Fruit fly (Drosophila melanogaster) whole organism, embryonic: Measurements from ENCODE around the gene CG3777.
A peak's percentile ranks its signal among the peaks of the same experiment; 100 is the strongest.

ENCODE experiments used
- Asciz ChIP-seq: fragments of 200-800 bp; sonication (Bioruptor generic); optimal IDR thresholded peaks from 2 replicates; lab custom pipeline; 2017; ENCODE audit warnings: missing biosample characterization, mild to moderate bottlenecking, missing genetic modification characterization, missing genetic modification reagents
- CG10209 ChIP-seq: fragments of 200-800 bp; sonication (Bioruptor generic); optimal IDR thresholded peaks from 3 replicates; lab custom pipeline; 2017; ENCODE audit warnings: missing biosample characterization, mild to moderate bottlenecking, missing genetic modification characterization, missing genetic modification reagents
- CG10321 ChIP-seq: fragments of 200-800 bp; sonication (Bioruptor generic); IDR thresholded peaks from 2 replicates; pipeline ENCODE4 v1.3.6; 2022; ENCODE audit warnings: missing biosample characterization, missing genetic modification characterization
- CG11504 ChIP-seq: fragments of 200-800 bp; sonication (Bioruptor generic); optimal IDR thresholded peaks from 3 replicates; lab custom pipeline; 2019; ENCODE audit warnings: missing biosample characterization, mild to moderate bottlenecking, missing genetic modification characterization, moderate library complexity
- CG12659 ChIP-seq: fragments of 200-800 bp; sonication (Bioruptor generic); optimal IDR thresholded peaks from 3 replicates; lab custom pipeline; 2017; ENCODE audit warnings: mild to moderate bottlenecking, missing biosample characterization, missing genetic modification reagents, missing genetic modification characterization
- CG13894 ChIP-seq: fragments of 200-800 bp; sonication (Bioruptor generic); optimal IDR thresholded peaks from 3 replicates; lab custom pipeline; 2018; ENCODE audit warnings: missing biosample characterization, mild to moderate bottlenecking, missing genetic modification characterization, moderate library complexity
- CG15011 ChIP-seq: fragments of 200-800 bp; sonication (Bioruptor generic); optimal IDR thresholded peaks from 3 replicates; lab custom pipeline; 2018; ENCODE audit warnings: missing biosample characterization, mild to moderate bottlenecking, missing genetic modification characterization
- CG15073 ChIP-seq: fragments of 200-800 bp; sonication (Bioruptor generic); optimal IDR thresholded peaks from 2 replicates; lab custom pipeline; 2016; ENCODE audit warnings: missing biosample characterization, missing genetic modification characterization
- CG15269 ChIP-seq: fragments of 200-800 bp; sonication (Bioruptor generic); optimal IDR thresholded peaks from 2 replicates; lab custom pipeline; 2018; ENCODE audit warnings: missing biosample characterization, mild to moderate bottlenecking, missing genetic modification characterization, moderate library complexity
- CG17361 ChIP-seq: fragments of 200-800 bp; sonication (Bioruptor generic); IDR thresholded peaks from 3 replicates; pipeline ENCODE4 v1.3.6; 2022; ENCODE audit warnings: missing biosample characterization, missing genetic modification characterization
- CG2120 ChIP-seq: fragments of 200-800 bp; sonication (Bioruptor generic); optimal IDR thresholded peaks from 3 replicates; lab custom pipeline; 2016; ENCODE audit warnings: missing biosample characterization, missing genetic modification characterization
- CG2199 ChIP-seq: fragments of 200-800 bp; sonication (Bioruptor generic); IDR thresholded peaks from 3 replicates; pipeline ENCODE4 v1.3.6; 2022; ENCODE audit warnings: missing biosample characterization, missing genetic modification characterization
- CG2678 ChIP-seq: fragments of 200-800 bp; sonication (Bioruptor generic); optimal IDR thresholded peaks from 3 replicates; lab custom pipeline; 2019; ENCODE audit warnings: missing biosample characterization, mild to moderate bottlenecking, missing genetic modification characterization, moderate library complexity
- CG30403 ChIP-seq: fragments of 200-800 bp; sonication (Bioruptor generic); optimal IDR thresholded peaks from 3 replicates; lab custom pipeline; 2016; ENCODE audit warnings: missing biosample characterization, missing genetic modification characterization
- CG32767 ChIP-seq: fragments of 200-800 bp; sonication (Bioruptor generic); IDR thresholded peaks from 2 replicates; pipeline ENCODE4 v1.3.6; 2022; ENCODE audit warnings: missing biosample characterization, missing genetic modification characterization
- CG4360 ChIP-seq: fragments of 200-800 bp; sonication (Bioruptor generic); IDR thresholded peaks from 2 replicates; pipeline ENCODE4 v1.3.6; 2022; ENCODE audit warnings: missing biosample characterization, missing genetic modification characterization
- CG6175 ChIP-seq: fragments of 200-800 bp; sonication (Bioruptor generic); IDR thresholded peaks from 3 replicates; pipeline ENCODE4 v1.3.6; 2022; ENCODE audit warnings: missing biosample characterization, missing genetic modification characterization
- CG6272 ChIP-seq: fragments of 200-800 bp; sonication (Bioruptor generic); IDR thresholded peaks from 2 replicates; pipeline ENCODE4 v1.3.6; 2022; ENCODE audit warnings: missing biosample characterization, missing genetic modification characterization
- CG6791 ChIP-seq: fragments of 200-800 bp; sonication (Bioruptor generic); IDR thresholded peaks from 3 replicates; pipeline ENCODE4 v1.3.6; 2022; ENCODE audit warnings: missing biosample characterization, missing genetic modification characterization; ENCODE audit not compliant: partially characterized antibody
- CG7556 ChIP-seq: fragments of 200-800 bp; sonication (Bioruptor generic); optimal IDR thresholded peaks from 2 replicates; lab custom pipeline; 2017; ENCODE audit warnings: missing biosample characterization, mild to moderate bottlenecking, missing genetic modification characterization
- CG7839 ChIP-seq: fragments of 200-800 bp; sonication (Bioruptor generic); optimal IDR thresholded peaks from 3 replicates; lab custom pipeline; 2018; ENCODE audit warnings: missing biosample characterization, mild to moderate bottlenecking, missing genetic modification characterization, moderate library complexity
- CG8290 ChIP-seq, 3 experiments: fragments of 200-800 bp; sonication (Bioruptor generic); optimal IDR thresholded peaks; 2 replicates each; lab custom pipeline; 2016 to 2019; ENCODE audit warnings: missing biosample characterization in 3 of 3, missing genetic modification characterization in 3 of 3, mild to moderate bottlenecking in 2 of 3, moderate library complexity in 1 of 3
- CG8924 ChIP-seq: fragments of 200-800 bp; optimal IDR thresholded peaks from 3 replicates; lab custom pipeline; 2019; ENCODE audit warnings: missing biosample characterization, mild to moderate bottlenecking, missing genetic modification characterization, moderate library complexity
- CG9817 ChIP-seq: fragments of 200-800 bp; sonication (Bioruptor generic); optimal IDR thresholded peaks from 2 replicates; lab custom pipeline; 2018; ENCODE audit warnings: missing biosample characterization, mild to moderate bottlenecking, missing genetic modification characterization, moderate library complexity
- D19A ChIP-seq: fragments of 200-800 bp; optimal IDR thresholded peaks from 3 replicates; lab custom pipeline; 2019; ENCODE audit warnings: missing biosample characterization, mild to moderate bottlenecking, missing genetic modification characterization, moderate library complexity
- Dip3 ChIP-seq: fragments of 200-800 bp; sonication (Bioruptor generic); optimal IDR thresholded peaks from 3 replicates; lab custom pipeline; 2016; ENCODE audit warnings: missing biosample characterization, missing genetic modification characterization
- Gug ChIP-seq: fragments of 200-800 bp; sonication (Bioruptor generic); IDR thresholded peaks from 4 replicates; pipeline ENCODE4 v1.3.6; 2022; ENCODE audit warnings: missing biosample characterization, missing genetic modification characterization
- HLH4C ChIP-seq: fragments of 200-800 bp; sonication (Bioruptor generic); IDR thresholded peaks from 3 replicates; pipeline ENCODE4 v1.3.6; 2022; ENCODE audit warnings: missing biosample characterization, missing genetic modification characterization; ENCODE audit not compliant: partially characterized antibody
- Hmr ChIP-seq: fragments of 200-800 bp; sonication (Bioruptor generic); optimal IDR thresholded peaks from 3 replicates; lab custom pipeline; 2017; ENCODE audit warnings: mild to moderate bottlenecking, missing biosample characterization, missing genetic modification reagents, missing genetic modification characterization
- Kr ChIP-seq: fragments of 200-800 bp; sonication (Bioruptor generic); optimal IDR thresholded peaks from 2 replicates; lab custom pipeline; 2017; ENCODE audit warnings: missing biosample characterization, mild to moderate bottlenecking, missing genetic modification characterization
- Med ChIP-seq: fragments of 200-800 bp; sonication (Bioruptor generic); peaks from one replicate; lab custom pipeline; 2016; ENCODE audit warnings: missing biosample characterization, missing genetic modification characterization, mild to moderate bottlenecking, inconsistent platforms, moderate library complexity
- Pdp1 ChIP-seq, 2 experiments: fragments of 200-800 bp; sonication (Bioruptor generic); optimal IDR thresholded peaks; 3 replicates each; lab custom pipeline; 2016; ENCODE audit warnings: missing biosample characterization in 2 of 2, missing genetic modification characterization in 2 of 2, mild to moderate bottlenecking in 1 of 2, moderate library complexity in 1 of 2
- Sin3A ChIP-seq: fragments of >200 bp; optimal IDR thresholded peaks from 2 replicates; lab custom pipeline; 2018
- Xrp1 ChIP-seq: fragments of 200-800 bp; sonication (Bioruptor generic); IDR thresholded peaks from 2 replicates; pipeline ENCODE4 v1.3.6; 2022; ENCODE audit warnings: missing biosample characterization, missing genetic modification characterization
- abd-A ChIP-seq: fragments of 200-800 bp; sonication (Bioruptor generic); optimal IDR thresholded peaks from 3 replicates; lab custom pipeline; 2019; ENCODE audit warnings: missing biosample characterization, mild to moderate bottlenecking, missing genetic modification characterization, moderate library complexity
- ash1 ChIP-seq: fragments of 200-800 bp; sonication (Bioruptor generic); optimal IDR thresholded peaks from 2 replicates; lab custom pipeline; 2018; ENCODE audit warnings: missing biosample characterization, mild to moderate bottlenecking, missing genetic modification characterization
- chinmo ChIP-seq: fragments of 200-800 bp; sonication (Bioruptor generic); IDR thresholded peaks from 4 replicates; pipeline ENCODE4 v1.3.6; 2022; ENCODE audit warnings: missing biosample characterization, missing genetic modification characterization; ENCODE audit not compliant: partially characterized antibody
- ewg ChIP-seq: fragments of 200-800 bp; sonication (Bioruptor generic); optimal IDR thresholded peaks from 3 replicates; lab custom pipeline; 2017; ENCODE audit warnings: mild to moderate bottlenecking, missing biosample characterization, missing genetic modification reagents, missing genetic modification characterization
- gem ChIP-seq: fragments of 200-800 bp; sonication (Bioruptor generic); optimal IDR thresholded peaks from 2 replicates; lab custom pipeline; 2019; ENCODE audit warnings: missing biosample characterization, mild to moderate bottlenecking, missing genetic modification characterization, moderate library complexity
- grn ChIP-seq: fragments of 200-800 bp; sonication (Bioruptor generic); optimal IDR thresholded peaks from 3 replicates; lab custom pipeline; 2017; ENCODE audit warnings: missing biosample characterization, missing genetic modification characterization
- ham ChIP-seq: fragments of 200-800 bp; sonication (Bioruptor generic); IDR thresholded peaks from 2 replicates; pipeline ENCODE4 v1.3.6; 2022; ENCODE audit warnings: missing biosample characterization, missing genetic modification characterization
- pfk ChIP-seq: fragments of 200-800 bp; sonication (Bioruptor generic); optimal IDR thresholded peaks from 2 replicates; lab custom pipeline; 2018; ENCODE audit warnings: missing biosample characterization, mild to moderate bottlenecking, missing genetic modification characterization, moderate library complexity
- pros ChIP-seq: fragments of 200-800 bp; sonication (Bioruptor generic); optimal IDR thresholded peaks from 3 replicates; lab custom pipeline; 2019; ENCODE audit warnings: missing biosample characterization, mild to moderate bottlenecking, missing genetic modification characterization, moderate library complexity
- rib ChIP-seq: fragments of 200-800 bp; sonication (Bioruptor generic); IDR thresholded peaks from 2 replicates; pipeline ENCODE4 v1.3.6; 2022; ENCODE audit warnings: missing biosample characterization, missing genetic modification characterization
- schlank ChIP-seq: fragments of 200-800 bp; sonication (Bioruptor generic); optimal IDR thresholded peaks from 2 replicates; lab custom pipeline; 2018; ENCODE audit warnings: missing biosample characterization, mild to moderate bottlenecking, missing genetic modification characterization
- seq ChIP-seq: fragments of 200-800 bp; sonication (Bioruptor generic); IDR thresholded peaks from 2 replicates; pipeline ENCODE4 v1.3.6; 2022; ENCODE audit warnings: missing biosample characterization, missing genetic modification characterization
- slbo ChIP-seq: fragments of 200-800 bp; sonication (Bioruptor generic); IDR thresholded peaks from 2 replicates; pipeline ENCODE4 v1.3.6; 2022; ENCODE audit warnings: missing biosample characterization, missing genetic modification characterization
- tll ChIP-seq, 2 experiments: fragments of 200-800 bp in 1 of 2; fragments of >200 bp in 1 of 2; sonication (Bioruptor generic) in 1 of 2; optimal IDR thresholded peaks; 2 replicates each; lab custom pipeline; 2017 to 2019; ENCODE audit warnings: missing biosample characterization in 2 of 2, missing genetic modification characterization in 2 of 2, mild to moderate bottlenecking in 1 of 2, moderate library complexity in 1 of 2

Gene CG3777

dm6 chrX:278370-279096, 970 bp upstream of the CG3777 start (continued):
- peak; percentile 11 for TF ChIP-seq CG11504 (tag; lab: Kevin White, UChicago)
- peak in 1 of 2 experiments; percentile 21 for TF ChIP-seq Pdp1 (GFP tag; optimal IDR thresholded peaks at IDR 0.05; lab: Kevin White, UChicago)
- TF ChIP-seq Kr (GFP tag; lab: Kevin White, UChicago) = peak; percentile 35
- peak; percentile 98 for TF ChIP-seq CG15073 (GFP tag; lab: Kevin White, UChicago)
- no peak for TF ChIP-seq HLH4C (GFP tag; lab: Robert Waterston, UW)
- TF ChIP-seq CG13894 (tag; lab: Kevin White, UChicago) = peak; percentile 30
- TF ChIP-seq Hmr = peak; percentile 40
- peak; percentile 27 for TF ChIP-seq ewg (GFP tag; lab: Kevin White, UChicago)
- no peak for TF ChIP-seq rib (GFP tag; lab: Robert Waterston, UW)
- TF ChIP-seq Asciz (GFP tag; lab: Kevin White, UChicago) = peak; percentile 7
- no peak for TF ChIP-seq CG2199 (GFP tag; lab: Robert Waterston, UW)
- TF ChIP-seq slbo (GFP tag; lab: Robert Waterston, UW) = peak; percentile 49
- TF ChIP-seq CG7839 = peak; percentile 3
- peak; percentile 17 for TF ChIP-seq CG15011 (GFP tag; lab: Kevin White, UChicago)
- peak; percentile 19 for TF ChIP-seq D19A (tag; lab: Kevin White, UChicago)
- TF ChIP-seq gem (tag; lab: Kevin White, UChicago) = peak; percentile 46
- peak; percentile 68; the same call in 1 of the 2 replicates for TF ChIP-seq CG32767 (GFP tag; lab: Robert Waterston, UW)
- peak; percentile 78 for TF ChIP-seq CG10321 (GFP tag; lab: Robert Waterston, UW)
- peak; percentile 77 for TF ChIP-seq Med (GFP tag; lab: Kevin White, UChicago)
- TF ChIP-seq CG6175 (GFP tag; lab: Robert Waterston, UW) = no peak
- 0 out of 2 replicates have a peak, but pooled peaks have one; percentile 17 for TF ChIP-seq Xrp1 (GFP tag; lab: Robert Waterston, UW)
- TF ChIP-seq CG8290 (GFP tag; optimal IDR thresholded peaks at IDR 0.05; lab: Kevin White, UChicago) = no peak
- TF ChIP-seq CG8290 (tag; optimal IDR thresholded peaks at IDR 0.05; lab: Kevin White, UChicago) = peak in 1 of 2 experiments; percentile 59
- TF ChIP-seq abd-A (tag; lab: Kevin White, UChicago) = peak; percentile 28
- TF ChIP-seq CG7556 = peak; percentile 12
- peak; percentile 2 for TF ChIP-seq Dip3
- peak; percentile 8 for TF ChIP-seq CG10209 (GFP tag; lab: Kevin White, UChicago)
- peak; percentile 62; the same call in 1 of the 2 replicates for TF ChIP-seq seq (GFP tag; lab: Robert Waterston, UW)
- TF ChIP-seq pros (GFP tag; lab: Kevin White, UChicago) = peak; percentile 54
- peak; percentile 40 for TF ChIP-seq CG2678 (tag; lab: Kevin White, UChicago)
- no peak for TF ChIP-seq CG6272
- TF ChIP-seq Gug (GFP tag; lab: Robert Waterston, UW) = no peak
- peak; percentile 42 for TF ChIP-seq CG2120 (GFP tag; lab: Kevin White, UChicago)
- TF ChIP-seq CG30403 (GFP tag; lab: Kevin White, UChicago) = peak; percentile 17
- TF ChIP-seq CG12659 (GFP tag; lab: Kevin White, UChicago) = peak; percentile 23
- TF ChIP-seq CG15269 (tag; lab: Kevin White, UChicago) = peak; percentile 23
- peak; percentile 29 for TF ChIP-seq CG8924 (tag; lab: Kevin White, UChicago)

dm6 chrX:293254-293653, 13.8 kb downstream of the CG3777 start:
- TF ChIP-seq Sin3A (lab: Kevin White, UChicago) (no peak), CG17361 (GFP tag; lab: Robert Waterston, UW) (no peak), ham (GFP tag; lab: Robert Waterston, UW) (no peak), CG9817 (tag; lab: Kevin White, UChicago) (no peak), Med (GFP tag; lab: Kevin White, UChicago) (peak; percentile 27), tll (GFP tag; optimal IDR thresholded peaks at IDR 0.05; lab: Kevin White, UChicago) (no peak), CG4360 (GFP tag; lab: Robert Waterston, UW) (no peak), rib (GFP tag; lab: Robert Waterston, UW) (no peak), pfk (GFP tag; lab: Kevin White, UChicago) (no peak), schlank (no peak), chinmo (GFP tag; lab: Robert Waterston, UW) (no peak), ash1 (GFP tag; lab: Kevin White, UChicago) (no peak), grn (no peak), CG6791 (no peak)
